3 worm cellular contexts compared by ENCODE assay signal in the genomic region with DNA sequence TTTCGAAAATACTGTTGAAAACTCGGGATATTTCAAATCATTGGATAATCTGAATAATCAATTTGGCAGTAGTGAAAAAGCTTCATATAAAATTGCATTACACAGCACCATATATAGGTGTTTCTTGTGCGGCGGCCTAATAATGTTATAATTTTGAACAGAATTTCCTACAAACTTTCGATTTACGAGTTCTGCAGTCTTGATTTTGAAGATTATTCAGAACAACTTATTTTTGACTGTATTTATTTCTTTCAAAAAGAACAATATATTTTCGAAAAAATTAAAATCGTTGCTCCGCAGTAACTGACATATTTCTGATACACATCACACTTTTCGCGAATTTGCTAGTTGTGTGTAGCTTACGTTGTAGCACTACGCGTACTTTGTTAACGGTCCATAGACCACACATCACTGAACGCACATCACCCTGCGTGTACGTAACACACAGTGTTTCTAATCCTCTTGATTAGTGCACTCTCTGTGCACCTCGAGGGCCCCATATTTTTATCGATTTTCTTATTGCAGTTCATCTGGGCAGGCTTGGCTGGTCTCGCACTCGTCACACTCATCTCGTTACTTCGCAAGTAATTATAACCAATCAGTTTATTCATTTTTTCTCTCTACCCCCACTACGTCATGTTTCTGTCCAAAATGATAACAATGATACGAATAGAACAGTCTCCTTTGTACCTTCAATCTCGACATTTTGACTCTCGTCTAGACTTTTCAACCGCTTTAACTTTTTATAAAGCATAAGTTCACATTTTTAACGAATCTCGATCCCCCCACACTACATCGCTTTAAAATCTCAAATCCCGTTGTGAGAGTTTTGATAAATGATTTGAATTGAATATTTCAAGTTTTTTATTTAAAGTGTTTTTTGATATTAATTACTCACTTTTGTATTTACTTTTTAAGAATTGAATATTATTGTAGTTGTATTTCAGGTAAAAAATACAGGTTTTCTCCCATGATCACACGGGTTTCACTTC.
A peak's percentile ranks its signal among the peaks of the same experiment; 100 is the strongest.
TF ChIP-seq lines count a peak whose summit lies in the region.

Gene F11C1.1, minus strand, starts transcription at position 51 of the 992 bp plus-strand sequence.
Gene vwa-8, plus strand, starts transcription at position 942 of the 992 bp plus-strand sequence.

TF ChIP-seq in whole organism, L1 larva, 84 proteins besides CTCF, POLR2A, EP300 and RAD21 (continued from another document):
- TF ChIP-seq isw-1 (GFP tag; IDR thresholded peaks at IDR 0.05; lab: Robert Waterston, UW) (no peak), nhr-47 (tag; optimal IDR thresholded peaks at IDR 0.05; lab: Kevin White, UChicago) (peak; percentile 23), egl-27 (tag; optimal IDR thresholded peaks at IDR 0.05; lab: Kevin White, UChicago) (no peak), tbx-2 (tag; optimal IDR thresholded peaks at IDR 0.05; lab: Kevin White, UChicago) (peak; percentile 28), nhr-85 (tag; lab: Kevin White, UChicago) (peak; percentile 84), ztf-4 (tag; optimal IDR thresholded peaks at IDR 0.05; lab: Kevin White, UChicago) (peak; percentile 23), rnt-1 (tag; optimal IDR thresholded peaks at IDR 0.05; lab: Kevin White, UChicago) (peak; percentile 66), jun-1 (tag; optimal IDR thresholded peaks at IDR 0.05; lab: Kevin White, UChicago) (no peak), lin-35 (GFP tag; optimal IDR thresholded peaks at IDR 0.05; lab: Kevin White, UChicago) (peak in 1 of 2 experiments; percentile 33), snu-23 (GFP tag; optimal IDR thresholded peaks at IDR 0.05; lab: Kevin White, UChicago) (peak; percentile 80), nhr-19 (GFP tag; conservative IDR thresholded peaks at IDR 0.05; lab: Robert Waterston, UW) (peak; percentile 76), lsy-2 (tag; optimal IDR thresholded peaks at IDR 0.05; lab: Kevin White, UChicago) (peak in 1 of 2 experiments; percentile 27), aha-1 (tag; optimal IDR thresholded peaks at IDR 0.05; lab: Kevin White, UChicago) (no peak), ceh-63 (GFP tag; optimal IDR thresholded peaks at IDR 0.05; lab: Kevin White, UChicago) (no peak), xbp-1 (tag; optimal IDR thresholded peaks at IDR 0.05; lab: Kevin White, UChicago) (peak; percentile 48), sup-37 (GFP tag; optimal IDR thresholded peaks at IDR 0.05; lab: Kevin White, UChicago) (no peak), vab-15 (tag; optimal IDR thresholded peaks at IDR 0.05; lab: Kevin White, UChicago) (no peak), C16A3.4 (tag; optimal IDR thresholded peaks at IDR 0.05; lab: Kevin White, UChicago) (no peak), nhr-90 (tag; optimal IDR thresholded peaks at IDR 0.05; lab: Kevin White, UChicago; ENCODE audit: poor library complexity) (peak; percentile 60), egl-13 (tag; optimal IDR thresholded peaks at IDR 0.05; lab: Kevin White, UChicago) (no peak), fkh-4 (tag; optimal IDR thresholded peaks at IDR 0.05; lab: Kevin White, UChicago; ENCODE audit: borderline replicate concordance) (no peak), snpc-4 (tag; optimal IDR thresholded peaks at IDR 0.05; lab: Kevin White, UChicago) (no peak), lin-13 (GFP tag; optimal IDR thresholded peaks at IDR 0.05; lab: Kevin White, UChicago) (no peak), mab-9 (GFP tag; IDR thresholded peaks at IDR 0.05; lab: Robert Waterston, UW) (no peak), unc-30 (tag; optimal IDR thresholded peaks at IDR 0.05; lab: Kevin White, UChicago) (no peak), elt-3 (tag; optimal IDR thresholded peaks at IDR 0.05; lab: Kevin White, UChicago) (peak in 1 of 6 experiments; percentile 25), grh-1 (GFP tag; IDR thresholded peaks at IDR 0.05; lab: Robert Waterston, UW) (no peak), dsc-1 (tag; optimal IDR thresholded peaks at IDR 0.05; lab: Kevin White, UChicago) (peak; percentile 61), swsn-7 (tag; optimal IDR thresholded peaks at IDR 0.05; lab: Kevin White, UChicago) (peak; percentile 34)

TF ChIP-seq in whole organism, L2 larva, 48 proteins besides CTCF, POLR2A, EP300 and RAD21 (continued from another document):
- TF ChIP-seq elt-1 (tag; optimal IDR thresholded peaks at IDR 0.05; lab: Kevin White, UChicago) (no peak), lin-11 (tag; optimal IDR thresholded peaks at IDR 0.05; lab: Kevin White, UChicago) (no peak), sma-3 (GFP tag; optimal IDR thresholded peaks at IDR 0.05; lab: Kevin White, UChicago) (peak; percentile 30), nhr-23 (tag; optimal IDR thresholded peaks at IDR 0.05; lab: Kevin White, UChicago) (no peak), ztf-1 (GFP tag; conservative IDR thresholded peaks at IDR 0.05; lab: Robert Waterston, UW) (no peak), elt-3 (tag; optimal IDR thresholded peaks at IDR 0.05; lab: Kevin White, UChicago) (no peak), nhr-77 (tag; optimal IDR thresholded peaks at IDR 0.05; lab: Kevin White, UChicago) (no peak), peb-1 (tag; optimal IDR thresholded peaks at IDR 0.05; lab: Kevin White, UChicago) (no peak), ztf-11 (tag; optimal IDR thresholded peaks at IDR 0.05; lab: Kevin White, UChicago) (no peak), ceh-16 (tag; optimal IDR thresholded peaks at IDR 0.05; lab: Kevin White, UChicago) (no peak), blmp-1 (tag; optimal IDR thresholded peaks at IDR 0.05; lab: Kevin White, UChicago; ENCODE audit: insufficient read depth) (no peak), unc-62 (GFP tag; optimal IDR thresholded peaks at IDR 0.05; lab: Kevin White, UChicago) (no peak), mdl-1 (tag; optimal IDR thresholded peaks at IDR 0.05; lab: Kevin White, UChicago) (no peak), unc-55 (GFP tag; optimal IDR thresholded peaks at IDR 0.05; lab: Kevin White, UChicago) (no peak), ceh-82 (tag; optimal IDR thresholded peaks at IDR 0.05; lab: Kevin White, UChicago) (no peak), C34F6.9 (tag; optimal IDR thresholded peaks at IDR 0.05; lab: Kevin White, UChicago) (peak; percentile 32), alr-1 (tag; optimal IDR thresholded peaks at IDR 0.05; lab: Kevin White, UChicago) (no peak), nhr-129 (tag; optimal IDR thresholded peaks at IDR 0.05; lab: Kevin White, UChicago) (peak; percentile 80), crh-2 (tag; optimal IDR thresholded peaks at IDR 0.05; lab: Kevin White, UChicago) (peak; percentile 50), aly-2 (tag; optimal IDR thresholded peaks at IDR 0.05; lab: Kevin White, UChicago) (no peak), mbf-1 (tag; optimal IDR thresholded peaks at IDR 0.05; lab: Kevin White, UChicago) (no peak), sem-4 (tag; optimal IDR thresholded peaks at IDR 0.05; lab: Kevin White, UChicago) (no peak), lsy-2 (tag; optimal IDR thresholded peaks at IDR 0.05; lab: Kevin White, UChicago) (peak in 1 of 2 experiments; percentile 43), zag-1 (tag; optimal IDR thresholded peaks at IDR 0.05; lab: Kevin White, UChicago) (no peak), nhr-12 (tag; optimal IDR thresholded peaks at IDR 0.05; lab: Kevin White, UChicago) (no peak), nhr-25 (tag; optimal IDR thresholded peaks at IDR 0.05; lab: Kevin White, UChicago) (peak; percentile 69), sma-9 (GFP tag; optimal IDR thresholded peaks at IDR 0.05; lab: Kevin White, UChicago) (peak; percentile 80), sma-9 (tag; optimal IDR thresholded peaks at IDR 0.05; lab: Kevin White, UChicago) (no peak), egl-27 (tag; optimal IDR thresholded peaks at IDR 0.05; lab: Kevin White, UChicago) (no peak), lin-13 (GFP tag; optimal IDR thresholded peaks at IDR 0.05; lab: Kevin White, UChicago) (peak; percentile 43), nhr-237 (tag; optimal IDR thresholded peaks at IDR 0.05; lab: Kevin White, UChicago) (no peak), ama-1 (optimal IDR thresholded peaks at IDR 0.05; lab: Kevin White, UChicago) (no peak), unc-39 (tag; optimal IDR thresholded peaks at IDR 0.05; lab: Kevin White, UChicago) (no peak), lin-39 (tag; optimal IDR thresholded peaks at IDR 0.05; lab: Kevin White, UChicago) (no peak), mab-5 (tag; optimal IDR thresholded peaks at IDR 0.05; lab: Kevin White, UChicago) (no peak), nhr-11 (tag; optimal IDR thresholded peaks at IDR 0.05; lab: Kevin White, UChicago) (no peak), fos-1 (tag; optimal IDR thresholded peaks at IDR 0.05; lab: Kevin White, UChicago) (no peak), nhr-10 (tag; optimal IDR thresholded peaks at IDR 0.05; lab: Kevin White, UChicago) (peak; percentile 63), Y55F3AM.14 (GFP tag; optimal IDR thresholded peaks at IDR 0.05; lab: Kevin White, UChicago) (no peak)
TF ChIP-seq in whole organism, L2 larva: peak in this region for 11.

TF ChIP-seq in whole organism, L4 larva, 104 proteins besides CTCF, POLR2A, EP300 and RAD21 (continued from another document):
- TF ChIP-seq hmg-1.1 (GFP tag; IDR thresholded peaks at IDR 0.05; lab: Robert Waterston, UW) (no peak), lim-7 (GFP tag; IDR thresholded peaks at IDR 0.05; lab: Robert Waterston, UW) (no peak), egl-27 (tag; optimal IDR thresholded peaks at IDR 0.05; lab: Kevin White, UChicago) (no peak), nhr-11 (tag; optimal IDR thresholded peaks at IDR 0.05; lab: Kevin White, UChicago) (no peak), daf-16 (GFP tag; optimal IDR thresholded peaks at IDR 0.05; lab: Kevin White, UChicago) (peak in 1 of 2 experiments; percentile 18), daf-16 (tag; optimal IDR thresholded peaks at IDR 0.05; lab: Kevin White, UChicago) (peak; percentile 53), mxl-3 (GFP tag; optimal IDR thresholded peaks at IDR 0.05; lab: Kevin White, UChicago) (peak; percentile 14), F37D6.2 (tag; optimal IDR thresholded peaks at IDR 0.05; lab: Kevin White, UChicago) (no peak), T20F7.1 (GFP tag; optimal IDR thresholded peaks at IDR 0.05; lab: Kevin White, UChicago) (peak; percentile 49), nhr-41 (GFP tag; IDR thresholded peaks at IDR 0.05; lab: Robert Waterston, UW) (no peak), aha-1 (tag; lab: Kevin White, UChicago) (peak; percentile 98), hlh-30 (tag; optimal IDR thresholded peaks at IDR 0.05; lab: Kevin White, UChicago; ENCODE audit: insufficient read depth) (peak; percentile 79), arid-1 (GFP tag; conservative IDR thresholded peaks at IDR 0.05; lab: Robert Waterston, UW) (0 out of 2 replicates have a peak, but pooled peaks have one; percentile 28), nhr-6 (tag; optimal IDR thresholded peaks at IDR 0.05; lab: Kevin White, UChicago) (peak; percentile 74), nhr-111 (GFP tag; optimal IDR thresholded peaks at IDR 0.05; lab: Kevin White, UChicago) (no peak), mdl-1 (tag; optimal IDR thresholded peaks at IDR 0.05; lab: Kevin White, UChicago) (no peak), pha-4 (GFP tag; IDR thresholded peaks at IDR 0.05; lab: Robert Waterston, UW) (no peak), pha-4 (tag; optimal IDR thresholded peaks at IDR 0.05; lab: Kevin White, UChicago) (no peak), Y105C5A.15 (GFP tag; IDR thresholded peaks at IDR 0.05; lab: Robert Waterston, UW) (no peak), dmd-6 (GFP tag; IDR thresholded peaks at IDR 0.05; lab: Robert Waterston, UW) (peak; percentile 46; the same call in 1 of the 2 replicates), jun-1 (tag; optimal IDR thresholded peaks at IDR 0.05; lab: Kevin White, UChicago) (no peak), dve-1 (tag; optimal IDR thresholded peaks at IDR 0.05; lab: Kevin White, UChicago; ENCODE audit: insufficient read depth) (peak; percentile 46), T26A8.4 (GFP tag; IDR thresholded peaks at IDR 0.05; lab: Robert Waterston, UW) (peak; percentile 64; the same call in 1 of the 2 replicates), saeg-2 (GFP tag; IDR thresholded peaks at IDR 0.05; lab: Robert Waterston, UW) (0 out of 2 replicates have a peak, but pooled peaks have one; percentile 63), set-16 (GFP tag; IDR thresholded peaks at IDR 0.05; lab: Robert Waterston, UW) (no peak), ces-1 (GFP tag; optimal IDR thresholded peaks at IDR 0.05; lab: Kevin White, UChicago) (no peak), mep-1 (tag; optimal IDR thresholded peaks at IDR 0.05; lab: Kevin White, UChicago) (peak; percentile 36), D1046.2 (GFP tag; IDR thresholded peaks at IDR 0.05; lab: Robert Waterston, UW) (no peak), unc-62 (GFP tag; optimal IDR thresholded peaks at IDR 0.05 in 1 of 2; lab: Kevin White, UChicago) (no peak), unc-62 (tag; optimal IDR thresholded peaks at IDR 0.05; lab: Kevin White, UChicago) (no peak), nhr-10 (tag; optimal IDR thresholded peaks at IDR 0.05; lab: Kevin White, UChicago) (peak; percentile 89), lir-3 (tag; optimal IDR thresholded peaks at IDR 0.05; lab: Kevin White, UChicago) (no peak), nhr-25 (tag; optimal IDR thresholded peaks at IDR 0.05; lab: Kevin White, UChicago; ENCODE audit: borderline replicate concordance, insufficient read depth) (peak; percentile 82), hlh-11 (tag; optimal IDR thresholded peaks at IDR 0.05; lab: Kevin White, UChicago) (peak; percentile 65)
